Fruit fly (Drosophila melanogaster) whole organism, adult: ENCODE results near the gene CG5149.

ENCODE experiments used
- CG12768 ChIP-seq: fragments of 200-800 bp; sonication (Bioruptor generic); optimal IDR thresholded peaks from 2 replicates; lab custom pipeline; 2017; ENCODE audit warnings: missing biosample characterization, missing genetic modification characterization, mild to moderate bottlenecking, moderate library complexity, missing genetic modification reagents
- CG14711 ChIP-seq: fragments of 200-800 bp; sonication (Bioruptor generic); optimal IDR thresholded peaks from 2 replicates; lab custom pipeline; 2018; ENCODE audit warnings: missing biosample characterization, mild to moderate bottlenecking, missing genetic modification characterization, moderate library complexity
- CG1620 ChIP-seq: fragments of 200-800 bp; sonication (Bioruptor generic); optimal IDR thresholded peaks from 2 replicates; lab custom pipeline; 2016; ENCODE audit warnings: missing biosample characterization, missing genetic modification characterization
- CG33017 ChIP-seq: fragments of 200-800 bp; sonication (Bioruptor generic); optimal IDR thresholded peaks from 2 replicates; lab custom pipeline; 2018; ENCODE audit warnings: missing biosample characterization, mild to moderate bottlenecking, missing genetic modification characterization, moderate library complexity
- CG5204 ChIP-seq: fragments of 200-800 bp; sonication (Bioruptor generic); optimal IDR thresholded peaks from 2 replicates; lab custom pipeline; 2016; ENCODE audit warnings: missing biosample characterization, missing genetic modification characterization
- CG7101 ChIP-seq: fragments of 200-800 bp; sonication (Bioruptor generic); optimal IDR thresholded peaks from 2 replicates; lab custom pipeline; 2018; ENCODE audit warnings: missing biosample characterization, mild to moderate bottlenecking, missing genetic modification characterization, moderate library complexity
- cic ChIP-seq: fragments of 200-800 bp; sonication (Bioruptor generic); optimal IDR thresholded peaks from 2 replicates; lab custom pipeline; 2017; ENCODE audit warnings: missing biosample characterization, mild to moderate bottlenecking, missing genetic modification characterization, moderate library complexity
- kay ChIP-seq: fragments of 200-800 bp; sonication (Bioruptor generic); peaks from one replicate; lab custom pipeline; 2016; ENCODE audit warnings: missing biosample characterization, missing genetic modification characterization, borderline replicate concordance
- tj ChIP-seq: fragments of 200-800 bp; sonication (Bioruptor generic); optimal IDR thresholded peaks from 3 replicates; lab custom pipeline; 2017; ENCODE audit warnings: missing biosample characterization, mild to moderate bottlenecking, missing genetic modification characterization, moderate library complexity

DNA sequence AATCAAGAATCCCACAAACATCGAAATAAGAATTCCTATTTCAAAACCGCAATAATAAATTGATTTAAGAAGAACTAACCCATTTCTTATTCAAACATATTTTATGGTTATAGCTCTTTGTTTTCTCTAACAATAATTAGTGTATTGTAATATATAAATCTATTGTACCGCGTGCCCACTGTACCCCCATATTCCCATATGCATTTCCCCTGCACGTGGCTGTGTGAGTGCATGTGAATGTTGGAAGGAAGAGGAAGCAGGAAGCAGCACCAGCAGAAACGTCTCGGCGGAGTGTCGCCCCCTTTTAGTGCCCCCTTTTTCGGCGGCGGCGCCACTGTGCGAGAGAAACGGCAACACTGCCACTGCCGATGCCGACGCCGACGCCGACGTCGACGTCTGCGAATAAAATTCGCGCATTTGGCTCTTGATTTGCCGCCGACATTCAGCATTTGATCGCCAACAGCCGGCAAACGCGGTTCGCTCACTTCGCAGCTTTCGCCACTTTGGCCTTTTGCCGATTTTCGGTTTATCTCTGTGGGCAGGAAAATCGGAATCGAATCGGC, 35.4 kb upstream of the CG5149 start:
- TF ChIP-seq tj (GFP tag; lab: Kevin White, UChicago) (peak; percentile 65), CG1620 (GFP tag; lab: Kevin White, UChicago) (peak; percentile 32), cic (peak; percentile 78), CG14711 (tag; lab: Kevin White, UChicago) (peak; percentile 74), CG33017 (peak; percentile 23), CG5204 (GFP tag; lab: Kevin White, UChicago) (no peak), CG7101 (tag; lab: Kevin White, UChicago) (peak; percentile 66), CG12768 (peak; percentile 72), kay (GFP tag; lab: Kevin White, UChicago) (no peak)
